Worm (Caenorhabditis elegans): ENCODE measurements around the gene K11D12.12.

ce11 chrV:5049333-5049942, 2.6 kb upstream of the K11D12.12 start, which contains the start of the genes pqn-51 and K11D12.14:
- TF ChIP-seq him-1 (tag; optimal IDR thresholded peaks at IDR 0.05) (peak; percentile 80), dao-5 (tag; optimal IDR thresholded peaks at IDR 0.05) (no peak), W03F9.2 (tag; optimal IDR thresholded peaks at IDR 0.05) (peak; percentile 0)

Measured in whole organism, L4/young adult.